Worm (Caenorhabditis elegans) whole organism, dauer: ENCODE data around the gene C36A4.4.
"Not testable (repeated sequence)": the region's sequence is repeated elsewhere in the genome, so short reads cannot be mapped to it uniquely, and the experiment has no call there.

Experiments used
- unc-62 ChIP-seq: sonication (generic microtip); optimal IDR thresholded peaks from 2 replicates; lab custom pipeline; 2017; ENCODE audit warnings: missing biosample characterization, missing genetic modification reagents, missing genetic modification characterization

Gene C36A4.4

DNA sequence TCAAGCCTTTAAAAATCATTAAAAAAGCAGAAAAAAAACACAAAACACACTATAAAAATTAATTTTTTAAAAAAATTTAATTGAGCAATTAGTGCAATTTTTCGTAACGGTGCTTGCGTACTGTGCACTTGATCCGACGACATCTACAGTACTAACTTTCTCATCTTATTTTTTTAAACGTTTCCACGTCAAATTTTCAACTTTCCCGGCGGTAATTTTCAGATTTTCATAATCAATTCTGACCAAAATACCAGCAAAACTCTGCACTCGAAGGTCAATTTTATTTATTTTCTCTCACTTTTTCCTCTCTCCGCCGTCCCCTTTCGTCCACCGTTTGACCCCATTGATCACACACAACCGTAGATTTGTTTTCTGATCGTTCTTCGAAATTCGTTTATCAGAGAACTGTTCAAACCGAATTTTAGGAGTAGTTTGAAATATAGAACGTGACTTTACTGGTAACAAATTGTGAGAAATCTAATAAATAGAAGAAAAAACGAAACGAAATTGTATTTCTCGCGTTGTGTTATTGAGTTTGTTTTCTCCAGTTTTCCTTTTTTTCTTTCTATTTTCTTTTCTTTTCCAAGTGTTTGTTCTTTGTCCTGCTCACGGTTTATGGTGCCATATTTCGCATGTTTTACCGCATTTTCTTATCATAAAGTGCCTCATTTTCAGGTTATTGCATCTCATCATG is 20.5 kb upstream of the C36A4.4 start, which contains the start of gene acs-19:
Gene acs-19, plus strand, starts transcription at position 676 of the 694 bp plus-strand sequence.
- TF ChIP-seq unc-62, result no peak

DNA sequence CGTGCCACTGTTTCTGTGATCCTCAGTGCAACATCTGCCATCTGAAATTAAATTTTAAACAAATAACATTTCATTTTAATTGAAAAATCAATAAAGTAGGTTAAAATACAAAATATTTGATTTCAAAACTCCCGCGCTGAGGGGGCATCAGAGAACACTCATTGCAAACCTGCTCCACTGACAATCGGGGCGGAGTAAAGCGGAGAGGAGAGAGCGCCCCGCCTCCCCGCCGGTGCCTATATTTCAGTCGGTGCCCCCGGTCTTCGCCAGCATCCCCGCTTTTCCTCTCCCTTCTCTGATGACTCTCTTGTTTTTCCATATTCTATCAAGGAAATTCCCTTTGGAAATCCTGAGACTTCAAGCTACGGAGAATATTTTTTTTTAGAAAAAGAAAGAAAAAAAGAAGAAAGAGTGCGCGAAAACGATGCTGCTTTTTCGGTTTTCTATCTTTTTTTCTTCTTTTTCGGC is 19.5 kb upstream of the C36A4.4 start, which contains the start of gene brc-1:
Gene brc-1, minus strand, starts transcription at position 51 of the 468 bp plus-strand sequence.
- no peak for TF ChIP-seq unc-62

DNA sequence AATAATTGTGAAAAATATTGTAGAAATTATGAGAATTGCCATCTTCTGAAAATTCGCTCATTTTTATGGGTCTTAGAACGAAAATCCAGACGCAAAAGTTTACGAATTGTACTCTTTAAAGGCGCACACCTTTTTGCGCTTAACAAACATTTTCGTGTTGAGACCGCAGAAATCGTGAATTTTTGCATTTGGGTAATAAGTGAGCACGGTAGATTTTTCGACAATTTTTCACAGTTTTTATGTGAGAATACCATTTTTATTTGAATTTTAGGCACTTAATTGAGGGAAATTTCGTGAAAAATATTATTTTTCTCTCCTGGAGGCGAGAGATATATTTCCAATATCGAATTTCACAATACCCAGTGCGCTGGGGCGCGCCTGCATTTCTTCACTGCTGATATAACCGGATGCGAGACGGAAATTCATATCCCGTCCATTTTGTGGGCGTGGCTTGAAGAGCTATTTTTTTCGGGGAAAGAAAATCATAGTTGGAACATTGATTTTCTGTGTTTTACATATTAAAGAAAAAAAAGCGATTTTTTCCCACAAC is 8.7 kb upstream of the C36A4.4 start, which contains the start of gene cyp-25A4:
Gene cyp-25A4, minus strand, starts transcription at position 51 of the 550 bp plus-strand sequence.
- not testable (repeated sequence) for TF ChIP-seq unc-62

DNA sequence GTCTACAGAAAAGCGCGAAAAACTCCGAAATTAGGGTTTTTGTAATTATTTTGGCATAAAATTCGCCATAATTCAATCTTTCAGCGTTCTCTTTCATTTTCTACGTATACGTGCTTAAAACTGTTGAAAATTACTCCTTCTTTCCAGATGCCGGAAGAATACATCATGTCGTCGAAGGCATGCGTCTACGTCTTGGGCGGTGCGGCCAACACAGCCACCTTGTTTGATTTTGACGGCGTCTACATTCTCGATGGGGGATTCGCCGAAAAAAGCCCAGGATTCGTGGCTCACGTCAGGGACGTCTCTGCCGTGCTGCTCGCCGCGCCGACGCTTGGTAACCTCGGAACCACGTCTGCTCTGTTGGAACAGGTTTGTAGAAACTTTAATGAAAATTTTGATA is 1.3 kb upstream of the C36A4.4 start, which contains the start of gene maph-1.3:
Gene maph-1.3, plus strand, starts transcription at position 148 of the 400 bp plus-strand sequence.
- not testable (repeated sequence) for TF ChIP-seq unc-62

DNA sequence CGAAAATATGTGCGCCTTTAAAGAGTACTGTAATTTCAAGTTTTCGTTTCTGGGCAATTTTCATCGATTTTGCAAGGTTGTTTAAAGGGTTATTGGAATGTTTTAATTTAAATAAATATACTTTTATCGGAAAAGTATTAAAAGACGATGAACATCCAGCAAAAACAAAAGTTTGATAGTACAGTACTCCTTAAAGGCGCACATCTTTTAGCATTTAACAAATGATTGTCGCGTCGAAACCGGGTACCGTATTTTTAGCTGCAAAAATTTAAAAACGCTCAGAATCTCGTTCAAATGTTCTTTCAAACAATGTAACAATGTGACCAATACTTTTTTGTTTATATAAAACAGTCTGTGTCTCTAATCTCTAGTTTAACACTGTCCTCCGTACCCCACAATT is 3.1 kb downstream of the C36A4.4 start, which contains the start of gene C36A4.11:
Gene C36A4.11, plus strand, starts transcription at position 301 of the 400 bp plus-strand sequence.
- not testable (repeated sequence) for TF ChIP-seq unc-62

DNA sequence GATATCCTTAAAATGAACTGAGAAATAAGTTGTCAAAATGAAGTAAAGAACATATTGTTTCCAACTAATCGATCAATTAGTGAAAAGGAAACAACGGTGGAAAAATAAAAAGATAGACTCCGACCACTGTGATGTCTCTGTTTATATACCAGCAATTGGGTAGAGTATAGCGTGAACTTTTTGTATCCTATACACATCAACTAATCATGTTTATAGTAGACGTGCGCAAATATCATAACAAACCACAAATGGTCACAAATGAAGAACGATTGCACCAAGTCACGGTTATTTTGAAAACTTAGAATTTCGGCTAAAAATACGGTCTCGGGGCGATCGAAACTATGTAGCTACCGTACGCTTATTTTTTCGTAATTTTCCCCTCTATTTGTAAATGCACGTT is 3.8 kb downstream of the C36A4.4 start, which contains the start of gene cyp-25A3:
Gene cyp-25A3, minus strand, starts transcription at position 101 of the 400 bp plus-strand sequence.
- TF ChIP-seq unc-62, result no peak

DNA sequence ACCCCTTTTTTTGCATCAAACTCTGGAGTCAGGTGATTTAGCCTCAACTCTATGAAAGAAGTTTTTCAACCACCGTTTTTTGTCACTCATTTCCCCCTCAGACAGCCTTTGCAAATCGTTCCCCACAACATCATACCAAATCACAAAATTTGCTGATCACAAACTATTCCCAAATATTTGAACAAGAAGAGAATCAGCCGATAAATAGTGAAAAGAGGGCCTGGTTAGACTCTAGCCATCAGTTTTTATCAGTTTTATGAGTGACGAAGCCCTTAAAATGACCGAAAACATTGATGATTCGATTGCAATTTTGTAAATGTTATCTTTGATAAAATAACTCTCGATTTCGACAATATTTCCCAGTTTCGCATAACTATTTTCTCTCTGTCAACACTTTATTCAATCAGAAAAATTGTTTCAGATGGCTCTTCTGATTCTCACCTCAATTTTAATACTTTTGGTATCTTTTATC is 8.6 kb downstream of the C36A4.4 start, which contains the start of gene cyp-25A2:
Gene cyp-25A2, plus strand, starts transcription at position 422 of the 472 bp plus-strand sequence.
- TF ChIP-seq unc-62, result no peak

DNA sequence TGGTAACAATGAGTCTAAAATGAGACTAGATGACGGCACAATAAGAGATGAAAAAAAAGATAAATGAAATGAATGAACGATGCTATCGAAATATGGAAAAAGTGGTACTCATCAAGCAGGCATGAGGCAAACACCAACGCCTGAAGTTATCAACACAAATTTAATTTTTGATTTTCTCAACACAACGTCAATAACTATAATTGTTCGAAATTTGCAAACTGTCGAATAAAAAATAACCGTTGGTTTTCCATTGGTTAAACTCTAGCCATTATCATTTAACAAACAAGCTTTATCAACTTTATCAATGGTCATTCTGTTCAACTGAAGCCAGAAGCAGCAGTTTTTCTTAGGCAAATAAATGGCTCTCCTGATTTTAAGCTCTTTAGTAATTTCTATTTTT is 11.1 kb downstream of the C36A4.4 start, which contains the start of gene cyp-25A1:
Gene cyp-25A1, plus strand, starts transcription at position 301 of the 400 bp plus-strand sequence.
- TF ChIP-seq unc-62, result no peak

DNA sequence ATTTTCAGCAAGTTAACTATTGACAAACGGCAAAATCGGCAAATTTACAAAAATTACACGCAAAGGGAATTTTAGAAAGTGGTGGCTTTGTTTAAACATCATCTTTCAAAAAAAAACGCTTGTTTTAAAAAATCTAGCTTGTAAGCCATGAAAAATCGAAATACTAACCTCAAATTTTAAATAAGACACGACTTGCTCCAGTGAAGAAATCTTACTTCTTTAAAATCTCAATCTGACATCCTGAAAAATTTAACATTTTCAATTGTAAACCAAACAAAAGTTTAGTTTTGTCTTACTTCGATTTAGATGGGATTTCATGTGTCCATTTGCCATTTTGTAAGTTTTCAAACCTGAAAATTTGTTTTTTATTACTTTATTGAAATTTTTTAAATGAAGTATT is 11.6 kb downstream of the C36A4.4 start:
- TF ChIP-seq unc-62, result no peak

DNA sequence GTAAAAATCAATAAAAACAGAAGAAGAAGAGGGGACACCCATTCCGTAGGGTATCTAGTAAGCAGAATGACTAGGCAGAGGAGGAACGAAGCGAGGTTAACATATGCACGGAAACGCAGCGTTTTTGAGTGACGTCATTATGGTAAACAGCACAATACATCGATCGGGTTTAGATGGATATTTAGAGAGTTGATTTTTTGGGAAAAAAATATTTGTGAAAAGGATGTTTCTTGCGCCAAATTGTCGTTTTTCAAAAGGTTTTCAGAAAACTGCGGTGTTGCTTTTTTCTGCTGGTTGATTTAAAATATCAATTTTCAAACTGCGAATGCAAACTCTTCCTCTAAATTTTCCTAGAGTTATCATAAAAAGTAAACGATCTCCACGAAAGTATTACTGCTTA is 12.0 kb downstream of the C36A4.4 start, which contains the start of gene C36A4.10:
Gene C36A4.10, minus strand, starts transcription at position 101 of the 400 bp plus-strand sequence.
- TF ChIP-seq unc-62, result no peak

DNA sequence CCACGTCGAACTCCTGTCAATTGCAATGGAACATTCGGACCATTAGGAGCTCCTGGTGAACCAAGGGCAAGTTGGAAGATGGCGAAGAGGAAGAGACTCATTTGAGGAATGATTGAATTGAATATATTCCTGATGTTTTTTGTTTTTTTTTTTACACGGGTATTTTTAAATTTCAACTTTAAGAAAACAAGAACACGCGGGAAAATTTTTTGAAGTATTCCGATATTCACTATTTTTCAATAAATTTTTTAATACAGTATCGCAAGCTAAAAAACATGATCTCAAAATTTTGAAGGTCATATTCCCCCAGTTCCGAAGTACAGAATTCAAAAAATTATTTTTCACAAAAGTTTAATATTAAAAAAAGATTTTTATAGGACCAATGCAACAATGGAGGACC is 14.3 kb downstream of the C36A4.4 start, which contains the start of gene cnnm-5:
Gene cnnm-5, minus strand, starts transcription at position 101 of the 400 bp plus-strand sequence.
- no peak for TF ChIP-seq unc-62

DNA sequence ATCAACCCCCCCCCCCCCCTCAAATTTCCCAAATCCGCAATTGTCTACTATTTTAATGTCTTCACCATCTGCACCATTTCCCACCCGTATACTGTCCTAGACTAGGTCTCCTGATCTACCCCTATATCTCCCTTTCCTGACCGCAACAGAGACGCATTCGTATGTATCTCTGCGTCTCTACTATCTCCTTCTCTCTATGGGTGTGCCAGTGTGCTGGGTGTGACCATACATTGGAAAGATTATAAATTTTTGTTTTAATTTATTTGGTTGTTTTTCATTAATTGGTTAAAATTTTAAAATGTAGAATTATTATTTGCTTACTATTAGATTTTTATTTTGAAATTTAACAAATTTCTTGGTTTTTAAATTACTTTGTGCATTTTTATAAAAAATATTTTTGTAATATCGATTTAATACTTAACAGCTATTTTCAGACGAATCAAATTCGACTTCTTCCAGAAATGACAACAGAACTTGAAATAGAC is 21.4 kb downstream of the C36A4.4 start, which contains the start of gene amx-1:
Gene amx-1, plus strand, starts transcription at position 435 of the 485 bp plus-strand sequence.
- TF ChIP-seq unc-62, result no peak

DNA sequence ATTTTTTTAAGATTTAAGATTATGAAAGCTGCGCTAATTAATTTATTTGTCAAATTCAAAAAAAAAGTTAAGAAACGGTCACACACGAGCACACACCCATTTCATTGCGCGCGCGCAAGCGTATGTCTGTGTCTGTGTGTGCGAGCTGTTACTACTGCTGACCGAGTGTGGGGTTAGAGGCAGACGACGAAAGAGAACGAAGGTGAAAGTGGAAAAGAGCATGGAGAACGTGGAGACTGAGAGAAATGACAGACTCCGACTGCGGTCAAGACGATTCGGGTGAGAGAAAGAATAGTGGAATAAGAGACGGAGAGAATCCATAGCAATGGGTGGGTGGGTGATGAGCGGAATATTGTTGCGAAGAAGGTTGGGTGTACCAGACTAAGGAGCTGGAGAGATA is 23.3 kb downstream of the C36A4.4 start:
- no peak for TF ChIP-seq unc-62

DNA sequence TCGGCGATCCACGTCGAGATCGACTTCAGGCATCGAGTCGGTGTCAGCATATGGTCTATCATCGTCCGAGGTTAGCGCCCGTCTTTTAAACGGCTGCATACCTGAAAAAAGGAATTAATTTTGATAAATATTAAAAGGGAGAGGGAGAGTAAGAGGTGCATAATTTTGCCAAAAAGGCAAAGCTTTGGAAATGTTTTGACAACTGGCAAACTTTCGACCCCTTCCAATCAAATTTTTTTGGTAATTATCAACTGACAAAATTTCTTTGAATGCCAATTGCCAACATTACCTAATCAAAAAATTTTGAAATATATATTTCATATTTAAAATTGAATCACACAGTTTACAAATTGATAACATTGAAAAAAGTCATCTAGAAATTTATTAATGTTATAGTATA is 23.8 kb downstream of the C36A4.4 start, which contains the start of gene dpy-27:
Gene dpy-27, minus strand, starts transcription at position 101 of the 400 bp plus-strand sequence.
- TF ChIP-seq unc-62, result no peak

DNA sequence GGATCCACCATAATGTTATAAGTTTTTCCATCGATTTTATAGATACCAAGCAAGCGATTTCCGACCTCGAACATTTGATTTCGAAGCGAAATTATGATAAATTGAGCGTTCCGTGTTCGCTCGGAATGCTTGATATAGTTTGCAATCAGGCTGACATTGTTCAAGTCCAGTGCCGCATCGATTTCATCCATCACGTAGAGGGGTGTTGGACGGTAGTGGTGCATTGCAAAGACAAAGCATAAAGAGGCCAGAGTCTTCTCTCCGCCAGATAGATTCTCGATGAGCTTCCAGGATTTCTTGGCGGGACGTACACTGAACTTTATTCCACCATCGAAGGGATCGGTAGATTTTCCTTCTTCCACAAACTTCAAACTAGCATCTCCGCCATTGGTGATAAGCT is 29.0 kb downstream of the C36A4.4 start:
- no peak for TF ChIP-seq unc-62

DNA sequence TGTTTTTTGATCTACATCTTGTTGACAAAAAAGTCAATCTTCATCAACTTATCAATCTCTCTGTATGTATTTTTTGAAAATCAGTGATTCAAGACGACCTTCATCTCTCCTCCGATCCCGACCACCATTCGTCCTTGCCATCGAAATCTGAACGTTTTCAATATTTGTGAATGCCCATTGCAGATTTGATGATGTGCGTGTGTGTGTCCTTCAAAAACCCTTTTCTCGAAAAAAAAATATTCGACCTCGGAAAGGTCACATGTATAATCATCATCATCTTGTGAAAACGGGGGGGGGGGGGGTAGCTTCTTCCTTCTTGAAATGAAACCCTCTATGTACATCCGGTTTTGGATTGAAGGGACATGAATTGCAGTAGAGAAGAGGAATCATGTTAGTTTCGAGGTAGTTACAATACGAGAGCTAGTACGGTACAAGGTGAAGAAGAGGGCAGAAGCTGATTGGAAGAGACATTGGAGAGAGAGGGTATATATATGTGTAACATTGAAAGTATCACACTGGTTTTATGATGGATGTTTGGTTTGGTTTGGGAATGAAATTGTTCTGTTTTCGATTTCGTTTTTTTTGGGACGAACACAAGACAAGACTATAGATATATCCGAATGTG is 30.9 kb downstream of the C36A4.4 start:
- TF ChIP-seq unc-62, result no peak
